Fruit fly (Drosophila melanogaster): ENCODE data around the gene CG42323.

The CG42323 gene

DNA sequence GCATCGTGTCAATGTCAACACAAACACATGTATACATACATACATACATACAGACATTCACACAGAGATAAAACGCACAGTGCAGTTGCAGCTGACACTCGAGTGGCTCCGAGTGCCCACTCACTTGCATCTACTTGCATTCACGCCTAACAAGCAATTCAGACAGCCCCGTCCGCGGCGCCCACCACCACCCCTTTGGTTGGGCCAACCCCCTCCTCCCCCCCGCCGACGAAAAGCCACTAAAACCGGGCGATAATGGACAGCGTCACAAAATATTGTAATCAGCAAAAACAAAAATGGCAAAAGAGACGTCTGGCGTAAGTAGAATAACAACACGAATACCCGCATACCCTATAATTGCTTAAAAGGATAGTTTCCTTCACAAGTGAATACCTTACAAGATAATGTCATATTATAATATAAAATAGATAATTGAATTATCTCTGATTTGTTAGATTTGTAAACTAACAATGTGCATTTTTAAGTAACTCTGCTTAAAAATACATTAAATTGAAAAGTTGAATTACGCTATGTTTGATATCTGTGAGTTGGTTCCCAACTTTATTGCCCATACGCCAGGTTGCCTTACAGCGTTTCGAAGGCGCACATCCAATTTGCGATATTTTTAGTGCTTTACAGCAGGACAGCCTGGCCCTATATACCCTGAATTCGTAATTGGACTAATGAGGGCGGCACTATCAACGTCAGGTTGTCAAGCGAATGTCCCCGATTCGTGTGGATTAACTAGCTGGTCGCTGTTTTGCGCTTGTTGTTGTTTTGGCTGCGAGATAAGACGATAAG, 15.4 kb upstream of the CG42323 start:
- TF ChIP-seq ttk (optimal IDR thresholded peaks at IDR 0.05) (no peak), h (optimal IDR thresholded peaks at IDR 0.05) (no peak), Myc (optimal IDR thresholded peaks at IDR 0.05) (no peak), psq (optimal IDR thresholded peaks at IDR 0.05) (no peak), Sin3A (optimal IDR thresholded peaks at IDR 0.05) (no peak), insv (optimal IDR thresholded peaks at IDR 0.05) (no peak)

DNA sequence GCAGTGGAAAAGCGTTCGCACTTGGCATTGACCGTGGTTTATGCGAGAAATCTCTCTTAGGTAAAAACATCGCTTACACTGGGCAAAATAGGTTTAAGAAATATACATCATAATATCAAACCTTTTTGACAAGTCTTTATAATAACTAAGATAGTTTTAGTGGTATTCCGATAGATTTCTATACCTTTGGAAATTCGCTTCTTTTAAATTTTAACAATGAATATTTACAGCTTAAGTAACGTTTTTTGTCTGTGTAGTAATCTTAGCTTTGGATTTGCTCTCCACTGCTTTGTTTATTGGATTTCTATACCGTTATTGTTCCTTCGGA, 14.9 kb upstream of the CG42323 start:
- TF ChIP-seq Sin3A (optimal IDR thresholded peaks at IDR 0.05) (no peak), Myc (optimal IDR thresholded peaks at IDR 0.05) (no peak), h (optimal IDR thresholded peaks at IDR 0.05) (no peak), ttk (optimal IDR thresholded peaks at IDR 0.05) (no peak), insv (optimal IDR thresholded peaks at IDR 0.05) (no peak), psq (optimal IDR thresholded peaks at IDR 0.05) (no peak)

DNA sequence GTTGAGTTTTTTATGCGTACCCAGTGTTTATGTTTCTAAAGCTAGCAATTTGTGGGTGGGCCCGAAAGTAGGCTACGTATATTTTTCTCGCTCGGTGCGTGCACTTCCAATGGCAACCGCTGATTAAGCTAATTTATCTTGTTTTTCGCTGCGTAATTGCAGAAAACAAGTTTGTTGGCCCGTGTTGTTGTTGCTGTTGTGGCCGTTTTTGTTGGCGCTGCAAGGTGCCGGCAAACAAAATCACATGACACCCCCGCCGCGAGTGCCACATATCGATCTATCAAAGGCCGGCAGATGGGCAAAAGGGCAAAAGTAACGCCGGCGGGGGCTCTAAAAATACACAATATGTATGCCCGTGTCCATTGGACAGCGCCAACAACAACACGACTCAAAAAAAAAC, 12.8 kb upstream of the CG42323 start:
- TF ChIP-seq Myc (optimal IDR thresholded peaks at IDR 0.05), result no peak
- TF ChIP-seq ttk (optimal IDR thresholded peaks at IDR 0.05), result no peak
- no peak for TF ChIP-seq h (optimal IDR thresholded peaks at IDR 0.05)
- no peak for TF ChIP-seq psq (optimal IDR thresholded peaks at IDR 0.05)
- no peak for TF ChIP-seq Sin3A (optimal IDR thresholded peaks at IDR 0.05)
- TF ChIP-seq insv (optimal IDR thresholded peaks at IDR 0.05), result no peak

DNA sequence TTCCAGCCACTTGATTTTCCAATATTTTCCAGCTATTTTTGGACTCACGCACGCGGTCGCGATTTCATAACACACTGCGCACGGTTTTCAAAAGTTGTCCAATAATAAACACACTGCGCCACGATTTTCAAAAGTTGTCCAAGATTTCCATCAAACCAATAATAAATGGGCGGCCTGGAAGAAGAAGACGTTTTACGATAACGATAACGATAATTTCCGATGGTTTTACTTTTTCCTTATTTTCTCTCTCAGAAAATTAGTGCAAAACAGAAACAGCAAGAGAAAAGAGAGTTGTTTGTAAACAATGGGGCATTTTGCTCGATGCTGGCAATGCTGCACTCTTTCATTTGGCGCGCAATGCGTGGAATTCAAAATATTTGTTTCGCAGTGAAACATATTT, 12.3 kb upstream of the CG42323 start, which contains the start of gene Nt5b:
Nt5b (minus strand) TSS at position 207 of the 400 bp plus-strand sequence.
- TF ChIP-seq Sin3A (optimal IDR thresholded peaks at IDR 0.05), result no peak
- TF ChIP-seq insv (optimal IDR thresholded peaks at IDR 0.05), result no peak
- TF ChIP-seq h (optimal IDR thresholded peaks at IDR 0.05), result no peak
- TF ChIP-seq psq (optimal IDR thresholded peaks at IDR 0.05), result no peak
- no peak for TF ChIP-seq ttk (optimal IDR thresholded peaks at IDR 0.05)
- no peak for TF ChIP-seq Myc (optimal IDR thresholded peaks at IDR 0.05)

DNA sequence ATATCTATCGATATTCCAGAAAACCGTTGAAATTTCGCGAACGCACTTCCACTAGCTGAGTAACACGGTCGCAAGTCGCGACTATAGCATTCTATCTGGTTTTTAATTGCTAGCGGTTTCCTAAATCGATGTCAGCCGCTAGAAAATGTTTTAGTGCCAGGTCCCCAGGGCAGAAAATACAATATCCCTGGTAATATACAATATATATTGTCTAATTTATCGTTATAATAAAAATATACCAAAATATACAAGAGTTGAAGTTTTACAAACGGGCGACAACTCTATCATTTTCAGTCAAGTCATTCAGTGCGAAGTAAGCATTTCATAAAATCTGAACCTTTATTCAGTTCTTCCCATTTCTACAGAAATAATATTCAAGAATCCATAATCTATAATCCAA, 7.1 kb upstream of the CG42323 start, which contains the start of gene CG15056:
CG15056 (plus strand) TSS at position 301 of the 400 bp plus-strand sequence.
- no peak for TF ChIP-seq h (optimal IDR thresholded peaks at IDR 0.05)
- no peak for TF ChIP-seq ttk (optimal IDR thresholded peaks at IDR 0.05)
- TF ChIP-seq insv (optimal IDR thresholded peaks at IDR 0.05), result no peak
- no peak for TF ChIP-seq psq (optimal IDR thresholded peaks at IDR 0.05)
- no peak for TF ChIP-seq Myc (optimal IDR thresholded peaks at IDR 0.05)
- TF ChIP-seq Sin3A (optimal IDR thresholded peaks at IDR 0.05), result no peak

DNA sequence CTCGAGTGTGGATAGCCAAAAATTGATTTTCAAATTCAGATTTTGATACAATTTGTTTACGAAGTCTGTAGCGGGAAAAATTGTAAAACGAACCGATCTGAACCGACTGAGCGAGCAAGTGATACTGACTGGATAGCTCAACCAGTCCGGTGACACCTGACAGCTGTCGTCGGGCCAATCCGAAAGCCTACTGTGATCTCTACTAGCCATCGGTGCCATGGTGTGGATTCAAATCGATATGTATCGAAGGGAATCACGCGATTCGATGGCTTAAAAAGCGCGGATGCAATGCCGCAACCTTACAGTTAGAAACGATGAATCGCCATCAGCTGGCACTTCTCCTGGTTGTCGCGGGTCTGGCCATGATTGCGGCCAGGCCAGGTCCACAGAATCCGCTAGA, 15.0 kb downstream of the CG42323 start, which contains the start of gene CG6290:
CG6290 (plus strand) TSS at position 301 of the 400 bp plus-strand sequence.
- TF ChIP-seq Sin3A (optimal IDR thresholded peaks at IDR 0.05) (no peak), Myc (optimal IDR thresholded peaks at IDR 0.05) (no peak), ttk (optimal IDR thresholded peaks at IDR 0.05) (no peak)

DNA sequence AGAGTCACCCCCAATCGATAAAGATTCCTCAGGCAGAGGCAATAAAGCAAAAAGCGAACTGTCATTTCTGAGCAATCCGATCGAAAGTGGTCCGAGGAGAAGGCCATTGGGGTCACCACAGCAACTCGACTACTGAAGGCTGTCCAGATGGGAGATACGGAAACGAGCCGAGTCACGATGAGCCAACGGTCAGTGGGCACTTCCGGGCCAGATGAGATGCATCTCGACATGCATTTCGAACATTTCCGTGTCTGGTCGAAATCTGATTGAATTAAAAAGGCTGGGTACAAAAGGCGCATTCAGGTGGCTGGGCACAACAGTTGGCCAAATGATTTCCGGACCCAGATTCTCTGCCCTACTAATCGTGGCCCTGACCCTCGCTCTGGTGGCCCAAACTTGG, 16.4 kb downstream of the CG42323 start, which contains the start of gene CG32551:
CG32551 (plus strand) TSS at position 301 of the 400 bp plus-strand sequence.
- TF ChIP-seq insv (optimal IDR thresholded peaks at IDR 0.05), result no peak
- no peak for TF ChIP-seq Myc (optimal IDR thresholded peaks at IDR 0.05)
- TF ChIP-seq ttk (optimal IDR thresholded peaks at IDR 0.05), result no peak
- no peak for TF ChIP-seq psq (optimal IDR thresholded peaks at IDR 0.05)
- no peak for TF ChIP-seq h (optimal IDR thresholded peaks at IDR 0.05)
- no peak for TF ChIP-seq Sin3A (optimal IDR thresholded peaks at IDR 0.05)

DNA sequence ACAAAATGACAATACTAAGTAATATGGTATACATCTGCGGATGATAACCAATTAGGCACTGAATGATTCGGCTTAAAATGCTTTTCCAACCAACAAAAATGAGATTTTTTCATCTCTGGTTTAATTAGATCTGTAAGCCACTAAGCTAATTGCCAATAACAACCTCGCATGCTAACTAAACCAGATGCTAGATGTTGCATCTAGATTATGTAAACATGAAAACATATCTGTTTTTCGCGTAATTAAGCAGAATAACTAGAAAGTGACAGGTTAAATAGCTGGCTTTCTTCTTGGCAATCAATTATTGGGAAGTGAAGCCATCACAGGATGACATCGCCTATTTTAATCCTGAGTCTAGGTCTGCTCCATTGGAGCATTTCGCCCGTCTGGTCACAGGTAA, 17.2 kb downstream of the CG42323 start, which contains the start of gene CG43841:
CG43841 (plus strand) TSS at position 301 of the 400 bp plus-strand sequence.
- TF ChIP-seq Myc (optimal IDR thresholded peaks at IDR 0.05) (no peak), h (optimal IDR thresholded peaks at IDR 0.05) (no peak), Sin3A (optimal IDR thresholded peaks at IDR 0.05) (no peak), psq (optimal IDR thresholded peaks at IDR 0.05) (no peak), ttk (optimal IDR thresholded peaks at IDR 0.05) (no peak)

- TF ChIP-seq ttk (optimal IDR thresholded peaks at IDR 0.05) (no peak), Sin3A (optimal IDR thresholded peaks at IDR 0.05) (no peak), h (optimal IDR thresholded peaks at IDR 0.05) (no peak), Myc (optimal IDR thresholded peaks at IDR 0.05) (no peak), insv (optimal IDR thresholded peaks at IDR 0.05) (no peak), psq (optimal IDR thresholded peaks at IDR 0.05) (no peak)
Observed at dm6 chrX:18440481-18440880, 18.3 kb downstream of the CG42323 start, which contains the start of gene CG32548. TSS of gene CG32548 (minus strand) at chrX:18440581.

DNA sequence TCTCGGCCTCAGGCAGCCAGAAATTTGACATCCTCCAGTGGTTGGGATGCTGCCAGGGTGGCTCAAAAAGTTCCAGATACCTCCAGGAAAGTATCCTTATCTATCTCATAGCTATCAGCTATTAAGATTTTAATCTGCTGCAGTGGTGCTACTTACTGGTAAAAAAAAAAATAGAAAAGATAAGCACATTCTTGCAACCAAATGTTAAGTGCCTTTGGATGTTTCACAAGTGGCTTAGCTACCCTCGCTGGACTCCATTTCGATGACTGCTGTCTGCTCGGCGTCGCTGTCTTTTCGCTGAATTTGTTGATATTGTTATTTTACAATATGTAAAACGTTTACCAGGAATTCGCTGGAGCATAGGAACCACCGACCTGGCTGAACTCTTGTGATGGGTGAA, 30.5 kb downstream of the CG42323 start:
- no peak for TF ChIP-seq Sin3A (optimal IDR thresholded peaks at IDR 0.05)
- TF ChIP-seq psq (optimal IDR thresholded peaks at IDR 0.05), result no peak
- no peak for TF ChIP-seq Myc (optimal IDR thresholded peaks at IDR 0.05)
- TF ChIP-seq h (optimal IDR thresholded peaks at IDR 0.05), result no peak
- TF ChIP-seq insv (optimal IDR thresholded peaks at IDR 0.05), result no peak
- no peak for TF ChIP-seq ttk (optimal IDR thresholded peaks at IDR 0.05)

DNA sequence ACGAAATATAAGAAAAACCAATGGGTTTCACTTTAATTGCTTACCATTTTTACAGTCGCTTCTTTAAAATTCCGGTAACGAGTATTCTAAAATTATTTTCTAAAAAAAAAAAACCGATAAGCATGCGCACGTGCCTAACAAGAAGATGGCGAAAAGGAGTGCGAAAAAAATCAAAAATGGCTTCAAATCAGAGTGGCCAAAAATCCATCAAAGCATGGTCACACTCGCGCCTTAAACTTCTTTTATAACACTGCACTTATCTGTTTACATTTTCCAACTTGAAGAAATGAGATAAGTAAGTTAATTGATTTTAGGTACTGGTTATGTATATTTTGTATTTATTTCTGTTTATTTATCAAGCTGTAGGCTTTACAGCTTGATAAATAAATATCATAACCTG, 38.1 kb downstream of the CG42323 start, which contains the start of gene CG43843:
CG43843 (minus strand) TSS at position 101 of the 400 bp plus-strand sequence.
- TF ChIP-seq psq (optimal IDR thresholded peaks at IDR 0.05) (no peak), insv (optimal IDR thresholded peaks at IDR 0.05) (no peak), ttk (optimal IDR thresholded peaks at IDR 0.05) (no peak)

DNA sequence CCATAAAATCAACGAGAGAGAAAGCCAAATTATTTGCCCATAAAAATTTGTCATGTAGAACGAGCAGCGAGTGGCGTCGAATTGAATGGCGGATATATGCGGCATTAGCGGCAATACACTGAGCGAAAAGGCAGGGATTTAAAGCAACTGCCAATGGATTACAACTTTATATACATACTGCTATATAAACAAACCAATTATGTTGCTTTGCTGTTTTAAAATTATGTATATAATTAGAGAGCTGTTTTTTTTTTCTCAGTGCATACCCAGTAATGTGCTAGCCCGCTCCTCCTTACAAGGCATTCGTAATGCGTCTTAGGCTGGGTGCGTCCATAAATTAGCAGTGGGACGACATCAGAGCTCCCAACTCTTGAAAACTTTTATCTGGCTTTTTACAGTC, 45.7 kb downstream of the CG42323 start:
- TF ChIP-seq h (optimal IDR thresholded peaks at IDR 0.05) (no peak), Sin3A (optimal IDR thresholded peaks at IDR 0.05) (no peak), insv (optimal IDR thresholded peaks at IDR 0.05) (no peak), Myc (optimal IDR thresholded peaks at IDR 0.05) (no peak), psq (optimal IDR thresholded peaks at IDR 0.05) (no peak), ttk (optimal IDR thresholded peaks at IDR 0.05) (no peak)
